Worm (Caenorhabditis elegans) whole organism, L2 larva: ENCODE results near the gene C34B4.5.

ENCODE experiments used
- C34F6.9 ChIP-seq: fragments of 150-350 bp; optimal IDR thresholded peaks from 2 replicates; lab custom pipeline; 2014; ENCODE audit warnings: missing biosample characterization, missing genetic modification characterization
- R02D3.7 ChIP-seq: fragments of 150-350 bp; optimal IDR thresholded peaks from 2 replicates; lab custom pipeline; 2014; ENCODE audit warnings: missing biosample characterization, missing genetic modification characterization
- Y55F3AM.14 ChIP-seq: fragments of 200-800 bp; sonication (Bioruptor generic); optimal IDR thresholded peaks from 2 replicates; lab custom pipeline; 2018; ENCODE audit warnings: mild to moderate bottlenecking, missing genetic modification characterization, missing compliant biosample characterization
- ZK546.5 ChIP-seq: sonication (generic microtip); optimal IDR thresholded peaks from 2 replicates; lab custom pipeline; 2017; ENCODE audit warnings: missing biosample characterization, missing genetic modification characterization
- aly-2 ChIP-seq: fragments of 150-350 bp; optimal IDR thresholded peaks from 2 replicates; lab custom pipeline; 2014; ENCODE audit warnings: missing biosample characterization, missing genetic modification characterization
- blmp-1 ChIP-seq: sonication (generic microtip); optimal IDR thresholded peaks from 2 replicates; lab custom pipeline; 2017; ENCODE audit warnings: missing genetic modification characterization, mild to moderate bottlenecking, missing compliant biosample characterization, antibody characterized with exemption, moderate library complexity; ENCODE audit not compliant: insufficient read depth
- dmd-4 ChIP-seq: sonication (generic microtip); optimal IDR thresholded peaks from 2 replicates; lab custom pipeline; 2017; ENCODE audit warnings: missing biosample characterization, missing genetic modification characterization
- egl-27 ChIP-seq: sonication (generic microtip); optimal IDR thresholded peaks from 3 replicates; lab custom pipeline; 2017; ENCODE audit warnings: missing biosample characterization, missing genetic modification reagents, missing genetic modification characterization
- elt-3 ChIP-seq: sonication (generic microtip); optimal IDR thresholded peaks from 2 replicates; lab custom pipeline; 2017; ENCODE audit warnings: missing biosample characterization, missing genetic modification characterization
- fos-1 ChIP-seq: fragments of 150-350 bp; optimal IDR thresholded peaks from 2 replicates; lab custom pipeline; 2014; ENCODE audit warnings: missing biosample characterization, missing genetic modification characterization
- gmeb-1 ChIP-seq: fragments of 150-350 bp; optimal IDR thresholded peaks from 2 replicates; lab custom pipeline; 2014; ENCODE audit warnings: missing biosample characterization, missing genetic modification characterization
- lin-11 ChIP-seq: fragments of 150-350 bp; sonication (generic microtip); optimal IDR thresholded peaks from 2 replicates; lab custom pipeline; 2014; ENCODE audit warnings: missing biosample characterization, missing genetic modification characterization, inconsistent platforms, mixed read lengths
- lin-39 ChIP-seq: fragments of 150-350 bp; optimal IDR thresholded peaks from 2 replicates; lab custom pipeline; 2014; ENCODE audit warnings: missing biosample characterization, missing genetic modification reagents, missing genetic modification characterization
- lsy-2 ChIP-seq, 2 experiments: fragments of 150-350 bp in 1 of 2; sonication (generic microtip) in 1 of 2; optimal IDR thresholded peaks; 2 replicates each; lab custom pipeline; 2014 to 2017; ENCODE audit warnings: missing biosample characterization in 2 of 2, missing genetic modification characterization in 2 of 2
- mab-5 ChIP-seq: fragments of 150-350 bp; optimal IDR thresholded peaks from 2 replicates; lab custom pipeline; 2014; ENCODE audit warnings: missing biosample characterization, missing genetic modification characterization
- mbf-1 ChIP-seq: sonication (generic microtip); optimal IDR thresholded peaks from 2 replicates; lab custom pipeline; 2017; ENCODE audit warnings: missing biosample characterization, missing genetic modification characterization
- mdl-1 ChIP-seq, 2 experiments: fragments of 150-350 bp in 1 of 2; sonication (generic microtip) in 1 of 2; optimal IDR thresholded peaks; 2 replicates each; lab custom pipeline; 2017; ENCODE audit warnings: missing biosample characterization in 2 of 2, missing genetic modification characterization in 2 of 2
- nhr-129 ChIP-seq: fragments of 150-350 bp; optimal IDR thresholded peaks from 2 replicates; lab custom pipeline; 2014; ENCODE audit warnings: missing biosample characterization, missing genetic modification characterization
- nhr-21 ChIP-seq: fragments of 150-350 bp; optimal IDR thresholded peaks from 2 replicates; lab custom pipeline; 2014; ENCODE audit warnings: missing biosample characterization, missing genetic modification characterization
- nhr-23 ChIP-seq: fragments of 150-350 bp; optimal IDR thresholded peaks from 2 replicates; lab custom pipeline; 2014; ENCODE audit warnings: missing biosample characterization, missing genetic modification reagents, missing genetic modification characterization
- nhr-6 ChIP-seq: fragments of 150-350 bp; optimal IDR thresholded peaks from 2 replicates; lab custom pipeline; 2014; ENCODE audit warnings: missing biosample characterization, missing genetic modification characterization
- nhr-77 ChIP-seq: fragments of 150-350 bp; optimal IDR thresholded peaks from 2 replicates; lab custom pipeline; 2014; ENCODE audit warnings: missing biosample characterization, missing genetic modification characterization
- peb-1 ChIP-seq: fragments of 150-350 bp; optimal IDR thresholded peaks from 2 replicates; lab custom pipeline; 2014; ENCODE audit warnings: missing biosample characterization, missing genetic modification characterization
- skn-1 ChIP-seq: sonication (generic microtip); optimal IDR thresholded peaks from 2 replicates; lab custom pipeline; 2017; ENCODE audit warnings: missing biosample characterization, missing genetic modification characterization
- sma-3 ChIP-seq: sonication (generic microtip); optimal IDR thresholded peaks from 2 replicates; lab custom pipeline; 2016; ENCODE audit warnings: missing genetic modification reagents, missing genetic modification characterization, missing compliant biosample characterization
- sma-9 ChIP-seq, 2 experiments: fragments of 150-350 bp in 1 of 2; sonication (generic microtip) in 1 of 2; optimal IDR thresholded peaks; 2 replicates each; lab custom pipeline; 2014 to 2016; ENCODE audit warnings: missing genetic modification characterization in 2 of 2, mild to moderate bottlenecking in 1 of 2, missing biosample characterization in 1 of 2, missing compliant biosample characterization in 1 of 2, missing genetic modification reagents in 1 of 2, moderate library complexity in 1 of 2
- unc-39 ChIP-seq: fragments of 150-350 bp; optimal IDR thresholded peaks from 2 replicates; lab custom pipeline; 2014; ENCODE audit warnings: missing biosample characterization, missing genetic modification characterization
- unc-55 ChIP-seq: fragments of 150-350 bp; sonication (generic microtip); optimal IDR thresholded peaks from 3 replicates; lab custom pipeline; 2014; ENCODE audit warnings: missing biosample characterization, missing genetic modification reagents, missing genetic modification characterization
- unc-62 ChIP-seq: fragments of 150-350 bp; optimal IDR thresholded peaks from 2 replicates; lab custom pipeline; 2014; ENCODE audit warnings: missing biosample characterization, missing genetic modification reagents, missing genetic modification characterization
- zag-1 ChIP-seq: fragments of 150-350 bp; optimal IDR thresholded peaks from 2 replicates; lab custom pipeline; 2014; ENCODE audit warnings: missing biosample characterization, missing genetic modification characterization
- ztf-11 ChIP-seq: sonication (generic microtip); optimal IDR thresholded peaks from 2 replicates; lab custom pipeline; 2017; ENCODE audit warnings: missing biosample characterization, missing genetic modification characterization
- ztf-4 ChIP-seq: fragments of 150-350 bp; optimal IDR thresholded peaks from 2 replicates; lab custom pipeline; 2014; ENCODE audit warnings: missing biosample characterization, missing genetic modification characterization

C34B4.5 gene

ce11 chrV:13112937-13113497, 17.3 kb downstream of the C34B4.5 start:
- peak; percentile 45 for TF ChIP-seq zag-1 (tag; lab: Kevin White, UChicago)
- TF ChIP-seq mab-5 (tag; lab: Kevin White, UChicago), result peak; percentile 51
- TF ChIP-seq unc-62, result no peak
- TF ChIP-seq C34F6.9 (tag; lab: Kevin White, UChicago), result peak; percentile 4
- no peak for TF ChIP-seq lin-39 (tag; lab: Kevin White, UChicago)
- no peak for TF ChIP-seq blmp-1 (tag; lab: Kevin White, UChicago)
- TF ChIP-seq Y55F3AM.14 (GFP tag; lab: Kevin White, UChicago), result no peak
- no peak for TF ChIP-seq gmeb-1
- no peak for TF ChIP-seq ZK546.5 (tag; lab: Kevin White, UChicago)
- peak; percentile 55 for TF ChIP-seq unc-55 (GFP tag; lab: Kevin White, UChicago)

ce11 chrV:13114552-13115237, 18.9 kb downstream of the C34B4.5 start:
- TF ChIP-seq mbf-1 (tag; lab: Kevin White, UChicago) (no peak), unc-55 (GFP tag; lab: Kevin White, UChicago) (peak; percentile 67)

DNA sequence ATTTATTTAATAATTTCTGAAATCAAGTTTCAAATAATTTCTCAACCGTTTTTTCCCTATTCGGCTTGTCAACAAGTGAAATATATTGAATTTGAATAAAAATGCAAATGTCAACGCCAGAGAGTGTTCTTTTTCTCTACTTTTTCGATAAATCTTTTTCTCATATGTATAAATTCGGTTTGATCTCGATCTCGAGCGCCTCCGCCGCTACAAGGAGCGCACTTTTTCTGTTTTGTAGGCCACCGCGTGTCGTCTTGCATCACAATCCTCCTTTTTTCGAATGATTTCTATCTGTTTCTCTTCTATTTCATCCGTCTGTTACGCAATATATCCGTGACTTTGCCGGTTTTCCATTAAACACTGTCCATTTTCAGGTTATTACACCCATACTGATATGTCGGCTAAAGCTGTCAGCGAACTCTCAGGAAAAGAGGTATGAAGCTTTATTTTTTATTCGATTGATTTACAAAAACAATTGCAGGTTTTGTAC, 20.4 kb downstream of the C34B4.5 start, which contains the start of gene acly-2:
Gene acly-2 (plus strand): TSS at position 375 of the 490 bp plus-strand sequence.
- no peak for TF ChIP-seq sma-9 (GFP tag; optimal IDR thresholded peaks at IDR 0.05; lab: Kevin White, UChicago)
- TF ChIP-seq sma-9 (tag; optimal IDR thresholded peaks at IDR 0.05; lab: Kevin White, UChicago), result no peak
- TF ChIP-seq elt-3 (tag; lab: Kevin White, UChicago), result no peak
- no peak for TF ChIP-seq lin-11 (tag; lab: Kevin White, UChicago)
- TF ChIP-seq R02D3.7 (tag; lab: Kevin White, UChicago), result no peak
- TF ChIP-seq blmp-1 (tag; lab: Kevin White, UChicago), result no peak
- no peak for TF ChIP-seq ztf-11
- no peak for TF ChIP-seq aly-2 (tag; lab: Kevin White, UChicago)
- no peak for TF ChIP-seq nhr-21 (tag; lab: Kevin White, UChicago)
- no peak for TF ChIP-seq fos-1 (tag; lab: Kevin White, UChicago)
- TF ChIP-seq mbf-1 (tag; lab: Kevin White, UChicago), result no peak
- TF ChIP-seq dmd-4 (tag; lab: Kevin White, UChicago), result no peak
- TF ChIP-seq nhr-6 (tag; lab: Kevin White, UChicago), result no peak
- no peak for TF ChIP-seq lin-39 (tag; lab: Kevin White, UChicago)
- TF ChIP-seq Y55F3AM.14 (GFP tag; lab: Kevin White, UChicago), result no peak
- no peak for TF ChIP-seq egl-27 (tag; lab: Kevin White, UChicago)
- no peak for TF ChIP-seq mdl-1 (tag; optimal IDR thresholded peaks at IDR 0.05; lab: Kevin White, UChicago)
- no peak for TF ChIP-seq unc-62
- no peak for TF ChIP-seq nhr-23
- no peak for TF ChIP-seq nhr-129 (tag; lab: Kevin White, UChicago)
- TF ChIP-seq skn-1, result no peak

ce11 chrV:13120097-13120496, 24.3 kb downstream of the C34B4.5 start, which contains the start of gene max-1:
max-1 (minus strand) TSS chrV:13120220.
- no peak for TF ChIP-seq peb-1 (tag; lab: Kevin White, UChicago)
- no peak for TF ChIP-seq nhr-77 (tag; lab: Kevin White, UChicago)
- TF ChIP-seq unc-39, result no peak
- no peak for TF ChIP-seq nhr-129 (tag; lab: Kevin White, UChicago)
- no peak for TF ChIP-seq ztf-4 (tag; lab: Kevin White, UChicago)
- no peak for TF ChIP-seq nhr-6 (tag; lab: Kevin White, UChicago)
- TF ChIP-seq fos-1 (tag; lab: Kevin White, UChicago), result no peak
- TF ChIP-seq lin-11 (tag; lab: Kevin White, UChicago), result no peak
- TF ChIP-seq skn-1, result no peak
- no peak for TF ChIP-seq nhr-23
- no peak for TF ChIP-seq unc-55 (GFP tag; lab: Kevin White, UChicago)
- no peak for TF ChIP-seq mdl-1 (tag; optimal IDR thresholded peaks at IDR 0.05; lab: Kevin White, UChicago)
- TF ChIP-seq, all 48 proteins: peak for 0

- TF ChIP-seq aly-2 (tag; lab: Kevin White, UChicago) (no peak), lsy-2 (tag; optimal IDR thresholded peaks at IDR 0.05; lab: Kevin White, UChicago) (no peak), nhr-6 (tag; lab: Kevin White, UChicago) (no peak), elt-3 (tag; lab: Kevin White, UChicago) (no peak), fos-1 (tag; lab: Kevin White, UChicago) (no peak), mbf-1 (tag; lab: Kevin White, UChicago) (no peak), sma-3 (no peak)
Observed at ce11 chrV:13121266-13121665, 25.5 kb downstream of the C34B4.5 start.
